Worm (Caenorhabditis elegans) whole organism, late embryonic: Measurements from ENCODE around the gene ZC204.13.

Experiments used
- C08G9.2 ChIP-seq: sonication (generic microtip); optimal IDR thresholded peaks from 2 replicates; lab custom pipeline; 2016; ENCODE audit warnings: mild to moderate bottlenecking, missing genetic modification characterization, moderate library complexity, missing compliant biosample characterization
- ahr-1 ChIP-seq: sonication (generic microtip); optimal IDR thresholded peaks from 2 replicates; lab custom pipeline; 2016; ENCODE audit warnings: missing genetic modification characterization, missing compliant biosample characterization
- ama-1 ChIP-seq: fragments of 150-350 bp; optimal IDR thresholded peaks from 2 replicates; lab custom pipeline; 2014
- ceh-18 ChIP-seq: sonication (generic microtip); optimal IDR thresholded peaks from 2 replicates; lab custom pipeline; 2016; ENCODE audit warnings: missing genetic modification characterization, missing compliant biosample characterization
- ceh-19 ChIP-seq: fragments of 200-800 bp; sonication (Bioruptor generic); optimal IDR thresholded peaks from 2 replicates; lab custom pipeline; 2018; ENCODE audit warnings: mild to moderate bottlenecking, missing genetic modification characterization, missing compliant biosample characterization
- ceh-2 ChIP-seq: sonication (generic microtip); optimal IDR thresholded peaks from 2 replicates; lab custom pipeline; 2016; ENCODE audit warnings: missing genotype, missing genetic modification characterization, missing compliant biosample characterization
- ceh-22 ChIP-seq: sonication (generic microtip); optimal IDR thresholded peaks from 2 replicates; lab custom pipeline; 2017; ENCODE audit warnings: missing biosample characterization, missing genetic modification characterization
- ceh-24 ChIP-seq: sonication (generic microtip); optimal IDR thresholded peaks from 2 replicates; lab custom pipeline; 2016; ENCODE audit warnings: mild to moderate bottlenecking, missing genetic modification characterization, missing compliant biosample characterization
- ceh-30 ChIP-seq: fragments of 150-350 bp; optimal IDR thresholded peaks from 2 replicates; lab custom pipeline; 2014; ENCODE audit warnings: missing biosample characterization, missing genetic modification characterization
- ceh-31 ChIP-seq: sonication (generic microtip); optimal IDR thresholded peaks from 2 replicates; lab custom pipeline; 2016; ENCODE audit warnings: missing genetic modification characterization, missing compliant biosample characterization
- ceh-34 ChIP-seq: sonication (generic microtip); optimal IDR thresholded peaks from 2 replicates; lab custom pipeline; 2016; ENCODE audit warnings: mild to moderate bottlenecking, missing genetic modification characterization, missing compliant biosample characterization
- ceh-45 ChIP-seq: fragments of 200-800 bp; sonication (Bioruptor generic); IDR thresholded peaks from 2 replicates; pipeline ENCODE4 v1.3.6; 2022; ENCODE audit warnings: missing genetic modification reagents, missing genetic modification characterization, missing compliant biosample characterization
- ceh-48 ChIP-seq: sonication (generic microtip); optimal IDR thresholded peaks from 2 replicates; lab custom pipeline; 2016; ENCODE audit warnings: missing genetic modification characterization, inconsistent platforms, missing compliant biosample characterization
- elt-2 ChIP-seq: sonication (generic microtip); optimal IDR thresholded peaks from 2 replicates; lab custom pipeline; 2016; ENCODE audit warnings: missing genetic modification reagents, missing genetic modification characterization, missing compliant biosample characterization
- ets-4 ChIP-seq: sonication (generic microtip); optimal IDR thresholded peaks from 2 replicates; lab custom pipeline; 2016; ENCODE audit warnings: missing genetic modification characterization, missing compliant biosample characterization
- fkh-6 ChIP-seq: sonication (generic microtip); optimal IDR thresholded peaks from 2 replicates; lab custom pipeline; 2016; ENCODE audit warnings: missing genetic modification characterization, missing compliant biosample characterization
- hlh-13 ChIP-seq: fragments of 200-800 bp; sonication (Bioruptor generic); optimal IDR thresholded peaks from 2 replicates; lab custom pipeline; 2018; ENCODE audit warnings: mild to moderate bottlenecking, missing genetic modification characterization, missing compliant biosample characterization
- hlh-15 ChIP-seq: sonication (generic microtip); optimal IDR thresholded peaks from 2 replicates; lab custom pipeline; 2016; ENCODE audit warnings: missing genetic modification characterization, missing compliant biosample characterization
- hlh-6 ChIP-seq: sonication (generic microtip); optimal IDR thresholded peaks from 2 replicates; lab custom pipeline; 2016; ENCODE audit warnings: missing genotype, missing genetic modification characterization, missing compliant biosample characterization
- hlh-8 ChIP-seq: sonication (generic microtip); optimal IDR thresholded peaks from 2 replicates; lab custom pipeline; 2016; ENCODE audit warnings: missing genotype, missing genetic modification characterization, missing compliant biosample characterization
- lim-6 ChIP-seq: sonication (generic microtip); optimal IDR thresholded peaks from 2 replicates; lab custom pipeline; 2016; ENCODE audit warnings: missing genetic modification characterization, missing compliant biosample characterization
- mec-3 ChIP-seq: sonication (generic microtip); optimal IDR thresholded peaks from 2 replicates; lab custom pipeline; 2016; ENCODE audit warnings: borderline replicate concordance, missing genetic modification characterization, missing compliant biosample characterization
- nhr-232 ChIP-seq: sonication (generic microtip); optimal IDR thresholded peaks from 2 replicates; lab custom pipeline; 2016; ENCODE audit warnings: missing genetic modification characterization, missing compliant biosample characterization
- npax-4 ChIP-seq: sonication (generic microtip); optimal IDR thresholded peaks from 2 replicates; lab custom pipeline; 2016; ENCODE audit warnings: missing genetic modification characterization, missing compliant biosample characterization
- pag-3 ChIP-seq: sonication (generic microtip); optimal IDR thresholded peaks from 2 replicates; lab custom pipeline; 2016; ENCODE audit warnings: missing compliant biosample characterization, missing genetic modification characterization, borderline replicate concordance
- pat-9 ChIP-seq: fragments of 200-800 bp; sonication (Bioruptor generic); optimal IDR thresholded peaks from 2 replicates; lab custom pipeline; 2018; ENCODE audit warnings: mild to moderate bottlenecking, missing genetic modification characterization, moderate library complexity, missing compliant biosample characterization
- pha-2 ChIP-seq: sonication (generic microtip); optimal IDR thresholded peaks from 2 replicates; lab custom pipeline; 2017; ENCODE audit warnings: mild to moderate bottlenecking, missing genetic modification characterization, missing compliant biosample characterization
- rnt-1 ChIP-seq: sonication (generic microtip); optimal IDR thresholded peaks from 2 replicates; lab custom pipeline; 2016; ENCODE audit warnings: missing genetic modification characterization, missing compliant biosample characterization
- sox-2 ChIP-seq: fragments of 200-800 bp; sonication (Bioruptor generic); IDR thresholded peaks from 2 replicates; pipeline ENCODE4 v1.3.6; 2022; ENCODE audit warnings: missing genetic modification reagents, missing genetic modification characterization, missing compliant biosample characterization
- tbx-2 ChIP-seq: sonication (generic microtip); optimal IDR thresholded peaks from 2 replicates; lab custom pipeline; 2016; ENCODE audit warnings: missing genetic modification characterization, missing compliant biosample characterization
- tbx-7 ChIP-seq: sonication (generic microtip); optimal IDR thresholded peaks from 2 replicates; lab custom pipeline; 2016; ENCODE audit warnings: missing genotype, missing genetic modification characterization, missing compliant biosample characterization
- unc-42 ChIP-seq: sonication (generic microtip); optimal IDR thresholded peaks from 2 replicates; lab custom pipeline; 2016; ENCODE audit warnings: missing genotype, missing genetic modification characterization, missing compliant biosample characterization
- unc-86 ChIP-seq: sonication (generic microtip); optimal IDR thresholded peaks from 2 replicates; lab custom pipeline; 2016; ENCODE audit warnings: missing genetic modification characterization, missing compliant biosample characterization

ZC204.13 gene

DNA sequence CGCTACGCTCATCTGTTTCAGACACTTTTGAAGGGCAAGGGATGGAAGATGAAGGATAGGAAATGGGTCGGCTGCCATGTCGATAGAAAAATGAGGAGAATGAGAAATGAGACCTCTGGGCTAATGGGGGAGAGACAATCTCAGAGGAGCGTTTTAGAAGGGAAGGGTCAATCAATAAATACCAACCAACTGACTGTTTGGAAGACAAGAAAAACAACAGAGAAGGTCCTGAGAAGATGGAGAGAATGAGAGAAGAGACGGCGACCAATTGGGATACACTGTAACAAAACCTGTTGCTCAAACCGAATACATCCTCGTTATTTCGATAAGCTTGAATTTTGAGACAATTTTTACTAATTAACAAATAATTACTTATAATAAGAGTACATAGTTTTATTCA, 7.4 kb downstream of the ZC204.13 start, which contains the start of gene fbxb-15:
TSS of gene fbxb-15 (minus strand) at position 101 of the 400 bp plus-strand sequence.
- no peak for TF ChIP-seq C08G9.2
- TF ChIP-seq pag-3 (tag; lab: Kevin White, UChicago) = no peak
- TF ChIP-seq tbx-2 (tag; lab: Kevin White, UChicago) = no peak
- TF ChIP-seq tbx-7 (tag; lab: Kevin White, UChicago) = no peak

DNA sequence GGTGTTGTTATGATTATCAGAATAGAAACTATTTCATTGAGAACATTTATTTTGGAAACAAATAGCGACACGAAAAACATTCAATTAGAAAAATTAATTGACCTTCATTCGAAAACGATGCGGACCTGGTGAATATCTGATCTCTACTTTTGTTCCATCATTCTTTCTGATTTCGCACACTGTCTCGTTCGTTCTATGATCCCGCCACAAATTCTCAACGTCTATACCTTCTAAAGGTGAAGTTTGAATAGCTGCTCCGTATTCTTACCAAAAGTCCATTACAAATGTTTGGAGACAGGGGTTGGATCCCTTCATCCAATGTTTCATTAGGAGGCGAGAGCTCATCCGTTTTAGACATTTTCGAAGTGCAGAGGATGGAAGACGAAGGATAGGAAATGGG, 9.0 kb downstream of the ZC204.13 start, which contains the start of gene fbxb-16:
TSS of gene fbxb-16 (minus strand) at position 101 of the 400 bp plus-strand sequence.
- TF ChIP-seq mec-3 (tag; lab: Kevin White, UChicago) (no peak), ceh-48 (tag; lab: Kevin White, UChicago) (no peak), pha-2 (tag; lab: Kevin White, UChicago) (no peak), ceh-22 (tag; lab: Kevin White, UChicago) (no peak), hlh-8 (tag; lab: Kevin White, UChicago) (no peak), ceh-30 (no peak), ceh-2 (tag; lab: Kevin White, UChicago) (no peak), npax-4 (no peak), elt-2 (no peak), hlh-13 (GFP tag; lab: Kevin White, UChicago) (no peak), hlh-15 (no peak), ceh-24 (no peak)
- TF ChIP-seq, all 69 proteins: peak for 0

DNA sequence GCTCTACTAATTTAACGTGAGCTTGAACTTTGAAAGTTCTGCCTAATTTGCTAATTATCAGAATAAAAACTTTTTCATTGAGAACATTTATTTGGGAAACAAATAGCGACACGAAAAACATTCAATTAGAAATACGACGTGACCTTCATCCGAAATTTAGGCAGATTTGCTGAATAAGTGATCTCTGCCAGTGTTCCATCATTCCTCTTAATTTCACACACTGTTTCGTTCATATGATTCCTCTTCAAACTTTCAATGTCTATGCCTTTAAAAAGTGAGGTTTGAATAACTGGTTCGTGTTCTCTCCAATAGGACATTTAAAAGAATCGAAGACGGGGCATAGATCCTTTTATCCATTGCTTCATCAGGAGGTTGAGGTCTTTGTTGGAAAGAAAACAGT, 10.3 kb downstream of the ZC204.13 start, which contains the start of gene fbxb-20:
TSS of gene fbxb-20 (minus strand) at position 101 of the 400 bp plus-strand sequence.
- TF ChIP-seq hlh-15 (no peak), ceh-18 (tag; lab: Kevin White, UChicago) (no peak), unc-42 (tag; lab: Kevin White, UChicago) (no peak), hlh-6 (tag; lab: Kevin White, UChicago) (no peak), ahr-1 (no peak), pha-2 (tag; lab: Kevin White, UChicago) (no peak), ceh-34 (tag; lab: Kevin White, UChicago) (no peak), rnt-1 (tag; lab: Kevin White, UChicago) (no peak), ceh-45 (no peak), nhr-232 (no peak), ceh-30 (no peak), ets-4 (tag; lab: Kevin White, UChicago) (no peak), ceh-48 (tag; lab: Kevin White, UChicago) (no peak), ceh-19 (GFP tag; lab: Kevin White, UChicago) (no peak), C08G9.2 (no peak)

DNA sequence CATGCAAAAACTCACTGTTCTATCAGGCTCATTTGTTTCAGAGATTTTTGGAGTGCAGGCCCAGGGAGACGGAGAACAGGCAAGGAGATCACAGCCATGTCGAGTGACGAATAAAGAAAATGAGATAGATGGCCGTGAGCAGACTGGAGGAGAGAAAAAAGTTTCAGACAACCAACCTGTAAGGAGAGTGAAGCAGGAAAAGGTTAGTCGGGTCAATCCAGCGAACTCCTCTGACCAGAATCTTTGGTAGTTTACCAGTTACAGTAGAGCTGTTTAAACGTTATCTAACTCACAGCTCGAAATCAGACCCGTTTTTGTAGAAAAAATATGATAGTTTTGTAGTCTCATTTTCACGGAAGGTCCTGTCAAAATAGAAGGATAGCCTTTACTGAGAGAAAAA, 12.0 kb downstream of the ZC204.13 start, which contains the start of gene fbxb-21:
TSS of gene fbxb-21 (minus strand) at position 101 of the 400 bp plus-strand sequence.
- TF ChIP-seq npax-4 (no peak), ahr-1 (no peak), fkh-6 (tag; lab: Kevin White, UChicago) (no peak), hlh-6 (tag; lab: Kevin White, UChicago) (no peak), pat-9 (tag; lab: Kevin White, UChicago) (no peak)

DNA sequence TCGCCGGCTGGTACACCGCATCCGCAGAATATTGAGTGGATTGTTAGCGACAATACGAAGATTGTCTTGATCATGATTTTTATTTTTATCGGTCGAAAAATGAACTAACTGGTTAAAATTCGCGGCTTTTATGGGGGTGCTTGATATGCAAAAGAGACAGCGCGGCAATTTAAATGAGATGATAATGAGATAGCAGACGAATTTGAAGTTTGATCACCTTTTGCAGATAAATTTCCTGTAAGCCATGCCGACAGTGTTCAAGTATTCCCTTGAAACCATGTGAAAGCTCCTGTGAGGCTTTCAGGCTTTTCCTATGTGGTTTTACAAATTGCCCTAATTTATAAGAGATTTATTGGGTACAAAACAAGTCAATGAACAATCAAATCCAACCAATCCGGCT, 14.6 kb downstream of the ZC204.13 start, which contains the start of gene ZC204.17:
TSS of gene ZC204.17 (minus strand) at position 101 of the 400 bp plus-strand sequence.
- no peak for TF ChIP-seq sox-2 (GFP tag; lab: Robert Waterston, UW)
- TF ChIP-seq lim-6 (tag; lab: Kevin White, UChicago) = no peak
- TF ChIP-seq ceh-22 (tag; lab: Kevin White, UChicago) = no peak
- no peak for TF ChIP-seq ama-1 (lab: Kevin White, UChicago)
- no peak for TF ChIP-seq unc-86
- no peak for TF ChIP-seq hlh-8 (tag; lab: Kevin White, UChicago)

DNA sequence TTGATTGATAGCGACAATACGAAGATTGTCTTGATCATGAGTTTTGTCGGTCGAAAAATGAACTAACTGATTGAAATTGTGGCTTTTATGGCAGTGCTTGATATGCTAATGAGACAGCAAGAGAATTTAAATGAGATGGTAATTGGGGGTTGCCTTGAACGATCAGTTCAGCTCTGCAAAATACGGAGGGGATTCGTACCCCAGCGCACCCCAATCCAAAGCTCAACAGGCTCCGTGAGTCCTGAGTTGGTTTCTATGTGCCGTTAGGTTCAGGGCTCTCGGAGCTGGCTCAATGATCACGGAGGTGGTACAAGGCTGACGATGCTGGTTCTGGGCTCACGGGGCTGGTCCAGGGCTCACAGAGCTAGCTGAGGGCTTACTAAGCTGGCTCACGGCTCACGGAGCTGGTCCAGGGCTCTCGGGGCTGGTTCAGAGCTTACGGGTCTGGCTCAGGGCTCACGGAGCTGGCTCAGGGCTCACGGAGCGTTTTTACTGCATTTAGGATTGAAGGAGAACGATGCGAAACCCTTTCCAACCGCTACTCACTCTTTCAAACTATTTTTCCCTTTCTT, 15.9 kb downstream of the ZC204.13 start, which contains the start of gene ZC204.6:
TSS of gene ZC204.6 (minus strand) at position 51 of the 572 bp plus-strand sequence.
- no peak for TF ChIP-seq ceh-31 (tag; lab: Kevin White, UChicago)
- TF ChIP-seq, all 69 proteins: peak for 0
